Fruit fly (Drosophila melanogaster) whole organism, adult: Measurements from ENCODE around the gene CG4115.
A peak's percentile ranks its signal among the peaks of the same experiment; 100 is the strongest.

Experiments
- CG11617 ChIP-seq: fragments of 200-800 bp; sonication (Bioruptor generic); optimal IDR thresholded peaks from 2 replicates; lab custom pipeline; 2017; ENCODE audit warnings: mild to moderate bottlenecking, missing biosample characterization, missing genetic modification reagents, missing genetic modification characterization
- CG12768 ChIP-seq: fragments of 200-800 bp; sonication (Bioruptor generic); optimal IDR thresholded peaks from 2 replicates; lab custom pipeline; 2017; ENCODE audit warnings: missing biosample characterization, missing genetic modification characterization, mild to moderate bottlenecking, moderate library complexity, missing genetic modification reagents
- CG14711 ChIP-seq: fragments of 200-800 bp; sonication (Bioruptor generic); optimal IDR thresholded peaks from 2 replicates; lab custom pipeline; 2018; ENCODE audit warnings: missing biosample characterization, mild to moderate bottlenecking, missing genetic modification characterization, moderate library complexity
- CG1620 ChIP-seq: fragments of 200-800 bp; sonication (Bioruptor generic); optimal IDR thresholded peaks from 2 replicates; lab custom pipeline; 2016; ENCODE audit warnings: missing biosample characterization, missing genetic modification characterization
- CG33017 ChIP-seq: fragments of 200-800 bp; sonication (Bioruptor generic); optimal IDR thresholded peaks from 2 replicates; lab custom pipeline; 2018; ENCODE audit warnings: missing biosample characterization, mild to moderate bottlenecking, missing genetic modification characterization, moderate library complexity
- CG5204 ChIP-seq: fragments of 200-800 bp; sonication (Bioruptor generic); optimal IDR thresholded peaks from 2 replicates; lab custom pipeline; 2016; ENCODE audit warnings: missing biosample characterization, missing genetic modification characterization
- CG7045 ChIP-seq: fragments of 200-800 bp; sonication (Bioruptor generic); optimal IDR thresholded peaks from 2 replicates; lab custom pipeline; 2017; ENCODE audit warnings: missing biosample characterization, mild to moderate bottlenecking, missing genetic modification characterization
- CG7101 ChIP-seq: fragments of 200-800 bp; sonication (Bioruptor generic); optimal IDR thresholded peaks from 2 replicates; lab custom pipeline; 2018; ENCODE audit warnings: missing biosample characterization, mild to moderate bottlenecking, missing genetic modification characterization, moderate library complexity
- Clk ChIP-seq: fragments of 200-800 bp; sonication (Bioruptor generic); optimal IDR thresholded peaks from 2 replicates; lab custom pipeline; 2017; ENCODE audit warnings: missing biosample characterization, missing genetic modification characterization
- Crg-1 ChIP-seq: fragments of 200-800 bp; sonication (Bioruptor generic); optimal IDR thresholded peaks from 2 replicates; lab custom pipeline; 2016; ENCODE audit warnings: missing biosample characterization, missing genetic modification characterization
- Hr96 ChIP-seq: fragments of 200-800 bp; sonication (Bioruptor generic); optimal IDR thresholded peaks from 2 replicates; lab custom pipeline; 2016; ENCODE audit warnings: missing biosample characterization, missing genetic modification characterization
- Mnt ChIP-seq: fragments of 200-800 bp; sonication (Bioruptor generic); optimal IDR thresholded peaks from 2 replicates; lab custom pipeline; 2016; ENCODE audit warnings: missing biosample characterization, mild to moderate bottlenecking, missing genetic modification characterization
- bab1 ChIP-seq: fragments of 200-800 bp; sonication (Bioruptor generic); optimal IDR thresholded peaks from 3 replicates; lab custom pipeline; 2019; ENCODE audit warnings: missing biosample characterization, mild to moderate bottlenecking, missing genetic modification characterization, moderate library complexity
- cic ChIP-seq: fragments of 200-800 bp; sonication (Bioruptor generic); optimal IDR thresholded peaks from 2 replicates; lab custom pipeline; 2017; ENCODE audit warnings: missing biosample characterization, mild to moderate bottlenecking, missing genetic modification characterization, moderate library complexity
- cnc ChIP-seq, 2 experiments: fragments of >200 bp; optimal IDR thresholded peaks; 2 replicates each; lab custom pipeline; 2017
- kay ChIP-seq: fragments of 200-800 bp; sonication (Bioruptor generic); peaks from one replicate; lab custom pipeline; 2016; ENCODE audit warnings: missing biosample characterization, missing genetic modification characterization, borderline replicate concordance
- ovo ChIP-seq: fragments of 200-800 bp; sonication (Bioruptor generic); optimal IDR thresholded peaks from 2 replicates; lab custom pipeline; 2016; ENCODE audit warnings: missing biosample characterization, missing genetic modification characterization
- pad ChIP-seq: fragments of 200-800 bp; sonication (Bioruptor generic); optimal IDR thresholded peaks from 3 replicates; lab custom pipeline; 2017; ENCODE audit warnings: missing biosample characterization, missing genetic modification characterization, mild to moderate bottlenecking, moderate library complexity, missing genetic modification reagents
- tj ChIP-seq: fragments of 200-800 bp; sonication (Bioruptor generic); optimal IDR thresholded peaks from 3 replicates; lab custom pipeline; 2017; ENCODE audit warnings: missing biosample characterization, mild to moderate bottlenecking, missing genetic modification characterization, moderate library complexity
- toe ChIP-seq: fragments of 200-800 bp; sonication (Bioruptor generic); optimal IDR thresholded peaks from 2 replicates; lab custom pipeline; 2016; ENCODE audit warnings: missing biosample characterization, missing genetic modification characterization

Gene CG4115

dm6 chr3R:12378200-12378599, 18.4 kb downstream of the CG4115 start, which contains the start of gene GstD7:
TSS of gene GstD7 (plus strand) at chr3R:12378500.
- peak; percentile 18 for TF ChIP-seq kay (GFP tag; lab: Kevin White, UChicago)
- no peak for TF ChIP-seq CG12768

dm6 chr3R:12379249-12379648, 19.4 kb downstream of the CG4115 start:
- TF ChIP-seq Clk (GFP tag; lab: Kevin White, UChicago) (no peak), CG7101 (no peak), cnc (optimal IDR thresholded peaks at IDR 0.05; lab: Kevin White, UChicago) (no peak), CG7045 (GFP tag; lab: Kevin White, UChicago) (no peak), tj (no peak), kay (GFP tag; lab: Kevin White, UChicago) (no peak), CG14711 (tag; lab: Kevin White, UChicago) (no peak), toe (no peak), Hr96 (no peak)

- TF ChIP-seq tj, result no peak
- TF ChIP-seq Clk (GFP tag; lab: Kevin White, UChicago), result no peak
- no peak for TF ChIP-seq CG1620
- TF ChIP-seq CG33017 (tag; lab: Kevin White, UChicago), result no peak
- TF ChIP-seq ovo (GFP tag; lab: Kevin White, UChicago), result no peak
- TF ChIP-seq cic, result no peak
- TF ChIP-seq CG12768, result no peak
- TF ChIP-seq toe, result no peak
- TF ChIP-seq pad (GFP tag; lab: Kevin White, UChicago), result no peak
- TF ChIP-seq cnc (optimal IDR thresholded peaks at IDR 0.05; lab: Kevin White, UChicago), result no peak
- TF ChIP-seq CG14711 (tag; lab: Kevin White, UChicago), result no peak
- TF ChIP-seq CG7045 (GFP tag; lab: Kevin White, UChicago), result no peak
- TF ChIP-seq Crg-1, result no peak
- no peak for TF ChIP-seq CG7101
- TF ChIP-seq bab1 (GFP tag; lab: Kevin White, UChicago), result no peak
- no peak for TF ChIP-seq Hr96
- no peak for TF ChIP-seq CG5204 (GFP tag; lab: Kevin White, UChicago)
- TF ChIP-seq Mnt, result no peak
Measured at dm6 chr3R:12379708-12380107, 19.9 kb downstream of the CG4115 start, which contains the start of gene GstD8. TSS of gene GstD8 (plus strand) at chr3R:12380008.

dm6 chr3R:12381130-12381700, 21.4 kb downstream of the CG4115 start:
- TF ChIP-seq CG12768 (peak; percentile 39), CG33017 (tag; lab: Kevin White, UChicago) (no peak)

- TF ChIP-seq Mnt (no peak), CG5204 (GFP tag; lab: Kevin White, UChicago) (no peak), CG7101 (no peak), CG1620 (no peak), toe (no peak), cnc (optimal IDR thresholded peaks at IDR 0.05; lab: Kevin White, UChicago) (no peak), Clk (GFP tag; lab: Kevin White, UChicago) (no peak), Hr96 (no peak), CG33017 (tag; lab: Kevin White, UChicago) (no peak), CG14711 (tag; lab: Kevin White, UChicago) (no peak), CG12768 (no peak), kay (GFP tag; lab: Kevin White, UChicago) (no peak), bab1 (GFP tag; lab: Kevin White, UChicago) (no peak), ovo (GFP tag; lab: Kevin White, UChicago) (no peak)
Measured at dm6 chr3R:12382563-12382962, 22.8 kb downstream of the CG4115 start, which contains the start of gene CG10035. TSS of gene CG10035 (minus strand) at chr3R:12382691.

- no peak for TF ChIP-seq CG11617 (GFP tag; lab: Kevin White, UChicago)
- no peak for TF ChIP-seq CG12768
- no peak for TF ChIP-seq pad (GFP tag; lab: Kevin White, UChicago)
- TF ChIP-seq Mnt, result no peak
- no peak for TF ChIP-seq bab1 (GFP tag; lab: Kevin White, UChicago)
- no peak for TF ChIP-seq ovo (GFP tag; lab: Kevin White, UChicago)
- TF ChIP-seq cic, result no peak
- no peak for TF ChIP-seq kay (GFP tag; lab: Kevin White, UChicago)
- no peak for TF ChIP-seq CG14711 (tag; lab: Kevin White, UChicago)
- no peak for TF ChIP-seq CG33017 (tag; lab: Kevin White, UChicago)
- TF ChIP-seq CG7101, result no peak
- no peak for TF ChIP-seq CG1620
- no peak for TF ChIP-seq toe
- TF ChIP-seq Clk (GFP tag; lab: Kevin White, UChicago), result no peak
Measured at dm6 chr3R:12383036-12383435, 23.2 kb downstream of the CG4115 start, which contains the start of gene GstD11. TSS of gene GstD11 (plus strand) at chr3R:12383336.

dm6 chr3R:12383784-12384183, 24.0 kb downstream of the CG4115 start:
- TF ChIP-seq kay (GFP tag; lab: Kevin White, UChicago) (peak; percentile 95), bab1 (GFP tag; lab: Kevin White, UChicago) (peak; percentile 14), ovo (GFP tag; lab: Kevin White, UChicago) (no peak), pad (GFP tag; lab: Kevin White, UChicago) (no peak), CG1620 (no peak), Clk (GFP tag; lab: Kevin White, UChicago) (no peak), Mnt (no peak), CG5204 (GFP tag; lab: Kevin White, UChicago) (no peak)
